Worm (Caenorhabditis elegans) whole organism, L3 larva: Measurements from ENCODE around the gene cct-6.

Source experiments
- egl-27 ChIP-seq: sonication (generic microtip); optimal IDR thresholded peaks from 4 replicates; lab custom pipeline; 2017; ENCODE audit warnings: missing biosample characterization, missing genetic modification reagents, missing genetic modification characterization
- ztf-11 ChIP-seq: fragments of 150-350 bp; optimal IDR thresholded peaks from 2 replicates; lab custom pipeline; 2014; ENCODE audit warnings: missing biosample characterization, missing genetic modification characterization

- TF ChIP-seq egl-27 (tag; lab: Kevin White, UChicago): no peak
- no peak for TF ChIP-seq ztf-11 (tag; lab: Kevin White, UChicago)
Observed at ce11 chrIII:5810012-5810411, 45.5 kb downstream of the cct-6 start.
